Worm (Caenorhabditis elegans) whole organism, early embryonic: ENCODE data around the gene nspc-20.

ENCODE experiments used
- B0310.2 ChIP-seq: sonication (generic microtip); optimal IDR thresholded peaks from 2 replicates; lab custom pipeline; 2016; ENCODE audit warnings: mild to moderate bottlenecking, missing genetic modification characterization, missing compliant biosample characterization
- aly-1 ChIP-seq: sonication (generic microtip); optimal IDR thresholded peaks from 2 replicates; lab custom pipeline; 2016; ENCODE audit warnings: missing genetic modification characterization, missing compliant biosample characterization
- ama-1 ChIP-seq: fragments of 150-350 bp; optimal IDR thresholded peaks from 2 replicates; lab custom pipeline; 2014
- ceh-13 ChIP-seq: fragments of 200-800 bp; sonication (Bioruptor generic); optimal IDR thresholded peaks from 2 replicates; lab custom pipeline; 2018; ENCODE audit warnings: mild to moderate bottlenecking, missing genetic modification characterization, missing compliant biosample characterization
- hmg-4 ChIP-seq: fragments of 200-800 bp; sonication (Bioruptor generic); optimal IDR thresholded peaks from 2 replicates; lab custom pipeline; 2018; ENCODE audit warnings: mild to moderate bottlenecking, missing genetic modification characterization, missing compliant biosample characterization
- hnd-1 ChIP-seq: sonication (generic microtip); optimal IDR thresholded peaks from 2 replicates; lab custom pipeline; 2016; ENCODE audit warnings: missing genetic modification characterization, missing compliant biosample characterization
- scrt-1 ChIP-seq: fragments of 200-800 bp; sonication (Bioruptor generic); IDR thresholded peaks from 2 replicates; pipeline ENCODE4 v1.3.6; 2022; ENCODE audit warnings: missing genetic modification characterization, missing compliant biosample characterization
- tbx-11 ChIP-seq: fragments of 200-800 bp; sonication (Bioruptor generic); IDR thresholded peaks from 2 replicates; pipeline ENCODE4 v1.3.6; 2022; ENCODE audit warnings: missing genetic modification characterization, missing compliant biosample characterization

- TF ChIP-seq hnd-1 (tag; lab: Kevin White, UChicago), result no peak
- TF ChIP-seq hmg-4 (GFP tag; lab: Kevin White, UChicago), result no peak
- no peak for TF ChIP-seq ama-1 (lab: Kevin White, UChicago)
- no peak for TF ChIP-seq ceh-13 (GFP tag; lab: Kevin White, UChicago)
- TF ChIP-seq tbx-11 (GFP tag; lab: Robert Waterston, UW), result no peak
- no peak for TF ChIP-seq aly-1 (tag; lab: Kevin White, UChicago)
- TF ChIP-seq scrt-1, result no peak
- TF ChIP-seq B0310.2 (tag; lab: Kevin White, UChicago), result no peak
Measured at ce11 chrX:14562286-14563086, 32.5 kb upstream of the nspc-20 start.
